Worm (Caenorhabditis elegans): ENCODE results near the gene srv-2.

The srv-2 gene

DNA sequence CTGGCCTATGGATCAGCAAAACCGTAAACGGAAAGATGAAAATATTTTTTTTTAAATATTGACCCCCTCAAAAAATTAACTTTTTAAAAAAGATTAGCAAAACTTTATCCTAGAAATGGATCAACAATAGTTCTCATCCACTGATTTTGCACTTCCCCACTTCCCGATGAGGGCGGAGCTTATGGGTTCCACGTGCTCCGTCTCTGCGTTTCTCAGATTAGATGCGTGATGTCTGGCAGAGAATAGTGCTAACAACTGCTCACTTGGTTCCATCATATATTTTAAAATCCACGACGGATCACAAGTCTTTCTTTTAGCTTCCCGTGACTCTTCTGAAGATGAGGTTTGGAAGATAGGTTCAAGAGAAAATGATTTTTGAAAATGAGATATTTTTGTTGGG is 43.7 kb downstream of the srv-2 start (continued):
- TF ChIP-seq nhr-71 (tag; optimal IDR thresholded peaks at IDR 0.05) (peak; percentile 37), ceh-88 (GFP tag; IDR thresholded peaks at IDR 0.05) (no peak), F16B12.6 (tag; optimal IDR thresholded peaks at IDR 0.05) (no peak), ztf-4 (tag; optimal IDR thresholded peaks at IDR 0.05) (peak; percentile 14), ets-5 (GFP tag; IDR thresholded peaks at IDR 0.05) (no peak), dpl-1 (GFP tag; optimal IDR thresholded peaks at IDR 0.05) (peak in 1 of 3 experiments; percentile 2), sup-37 (GFP tag; optimal IDR thresholded peaks at IDR 0.05) (no peak)

DNA sequence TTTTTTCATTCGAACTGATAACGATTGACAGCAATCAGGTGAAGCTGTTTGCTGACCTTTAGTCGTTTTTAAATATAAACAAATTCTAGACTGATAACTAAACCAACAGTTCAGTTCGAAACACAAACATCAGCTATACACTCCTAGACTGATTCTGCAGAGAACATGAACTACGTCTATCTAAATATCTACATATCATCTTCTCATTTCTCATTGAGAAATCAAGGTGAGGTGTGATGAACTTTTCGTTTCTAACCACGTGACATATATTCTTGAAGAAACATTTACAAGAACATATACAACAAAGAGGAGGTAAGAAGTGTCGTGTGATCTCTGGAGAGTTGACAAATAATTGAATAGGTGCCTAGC is 44.9 kb downstream of the srv-2 start:
- TF ChIP-seq lin-39 (tag; optimal IDR thresholded peaks at IDR 0.05) (no peak), fos-1 (tag; optimal IDR thresholded peaks at IDR 0.05) (peak; percentile 15), egl-13 (tag; optimal IDR thresholded peaks at IDR 0.05) (no peak), fkh-10 (GFP tag; optimal IDR thresholded peaks at IDR 0.05) (no peak), pag-3 (tag; optimal IDR thresholded peaks at IDR 0.05; ENCODE audit: borderline replicate concordance, insufficient read depth) (no peak), pax-3 (tag; optimal IDR thresholded peaks at IDR 0.05) (peak; percentile 15), unc-98 (GFP tag; IDR thresholded peaks at IDR 0.05) (no peak), hlh-4 (tag; optimal IDR thresholded peaks at IDR 0.05) (no peak), alr-1 (tag; optimal IDR thresholded peaks at IDR 0.05; ENCODE audit: borderline replicate concordance) (no peak), zip-4 (GFP tag; optimal IDR thresholded peaks at IDR 0.05) (no peak), egl-27 (tag; optimal IDR thresholded peaks at IDR 0.05) (no peak), sptf-1 (tag; optimal IDR thresholded peaks at IDR 0.05) (no peak), zag-1 (tag; optimal IDR thresholded peaks at IDR 0.05) (no peak), lin-35 (GFP tag; optimal IDR thresholded peaks at IDR 0.05) (peak; percentile 30 to 77), nhr-20 (tag; optimal IDR thresholded peaks at IDR 0.05) (peak; percentile 85), nhr-85 (tag) (peak; percentile 97), grh-1 (GFP tag; IDR thresholded peaks at IDR 0.05) (0 out of 2 replicates have a peak, but pooled peaks have one; percentile 28), unc-86 (tag; optimal IDR thresholded peaks at IDR 0.05) (no peak), nhr-237 (tag; optimal IDR thresholded peaks at IDR 0.05) (no peak), dpl-1 (GFP tag; optimal IDR thresholded peaks at IDR 0.05) (peak; percentile 23 to 29 (median 28)), snu-23 (GFP tag; optimal IDR thresholded peaks at IDR 0.05) (peak; percentile 78), ceh-63 (GFP tag; optimal IDR thresholded peaks at IDR 0.05) (no peak), ceh-82 (tag; optimal IDR thresholded peaks at IDR 0.05) (no peak), nhr-71 (tag; optimal IDR thresholded peaks at IDR 0.05) (peak; percentile 92), F16B12.6 (tag; optimal IDR thresholded peaks at IDR 0.05) (no peak), ztf-11 (tag; optimal IDR thresholded peaks at IDR 0.05) (no peak), nhr-19 (GFP tag; conservative IDR thresholded peaks at IDR 0.05) (peak; percentile 75), dsc-1 (tag; optimal IDR thresholded peaks at IDR 0.05) (no peak), nhr-76 (tag; optimal IDR thresholded peaks at IDR 0.05) (no peak), ceh-88 (GFP tag; IDR thresholded peaks at IDR 0.05) (no peak), nhr-90 (tag; optimal IDR thresholded peaks at IDR 0.05; ENCODE audit: poor library complexity) (peak; percentile 72), tbx-2 (tag; optimal IDR thresholded peaks at IDR 0.05) (peak; percentile 52), lin-13 (GFP tag; optimal IDR thresholded peaks at IDR 0.05) (peak; percentile 11), unc-62 (GFP tag; optimal IDR thresholded peaks at IDR 0.05) (no peak), aha-1 (tag; optimal IDR thresholded peaks at IDR 0.05) (no peak), lin-14 (GFP tag; optimal IDR thresholded peaks at IDR 0.05) (peak; percentile 79), jun-1 (tag; optimal IDR thresholded peaks at IDR 0.05) (no peak), mdl-1 (tag; optimal IDR thresholded peaks at IDR 0.05) (peak in 1 of 2 experiments; percentile 47), ces-1 (GFP tag; optimal IDR thresholded peaks at IDR 0.05) (no peak), swsn-7 (tag; optimal IDR thresholded peaks at IDR 0.05) (peak; percentile 37), hpl-2 (GFP tag; optimal IDR thresholded peaks at IDR 0.05) (no peak), snpc-4 (tag; optimal IDR thresholded peaks at IDR 0.05) (peak; percentile 26), vab-15 (tag; optimal IDR thresholded peaks at IDR 0.05) (no peak), C34B4.2 (tag; optimal IDR thresholded peaks at IDR 0.05) (no peak), C16A3.4 (tag; optimal IDR thresholded peaks at IDR 0.05) (peak; percentile 51), skn-1 (tag; optimal IDR thresholded peaks at IDR 0.05) (peak; percentile 73), nhr-84 (tag; optimal IDR thresholded peaks at IDR 0.05) (no peak)
